Fruit fly (Drosophila melanogaster) whole organism, embryonic: ENCODE data around the gene Nepl7.

Source experiments
- ATbp ChIP-seq: fragments of 200-800 bp; sonication (Bioruptor generic); optimal IDR thresholded peaks from 2 replicates; lab custom pipeline; 2017; ENCODE audit warnings: missing biosample characterization, mild to moderate bottlenecking, missing genetic modification characterization, missing genetic modification reagents
- Bdp1 ChIP-seq: fragments of 200-800 bp; sonication (Bioruptor generic); optimal IDR thresholded peaks from 3 replicates; lab custom pipeline; 2016; ENCODE audit warnings: missing biosample characterization, missing genetic modification characterization
- CG10321 ChIP-seq: fragments of 200-800 bp; sonication (Bioruptor generic); IDR thresholded peaks from 2 replicates; pipeline ENCODE4 v1.3.6; 2022; ENCODE audit warnings: missing biosample characterization, missing genetic modification characterization
- CG10366 ChIP-seq: fragments of 200-800 bp; sonication (Bioruptor generic); IDR thresholded peaks from 2 replicates; pipeline ENCODE4 v1.3.6; 2022; ENCODE audit warnings: missing biosample characterization, missing genetic modification characterization
- CG10654 ChIP-seq: fragments of 200-800 bp; sonication (Bioruptor generic); optimal IDR thresholded peaks from 2 replicates; lab custom pipeline; 2016; ENCODE audit warnings: missing biosample characterization, missing genetic modification characterization
- CG10959 ChIP-seq: fragments of 200-800 bp; sonication (Bioruptor generic); IDR thresholded peaks from 2 replicates; pipeline ENCODE4 v1.3.6; 2022; ENCODE audit warnings: missing biosample characterization, missing genetic modification characterization
- CG10979 ChIP-seq: fragments of 200-800 bp; sonication (Bioruptor generic); optimal IDR thresholded peaks from 2 replicates; lab custom pipeline; 2018; ENCODE audit warnings: missing biosample characterization, mild to moderate bottlenecking, missing genetic modification characterization, moderate library complexity
- CG11456 ChIP-seq: fragments of 200-800 bp; sonication (Bioruptor generic); IDR thresholded peaks from 3 replicates; pipeline ENCODE4 v1.3.6; 2022; ENCODE audit warnings: missing biosample characterization, missing genetic modification characterization
- CG11504 ChIP-seq: fragments of 200-800 bp; sonication (Bioruptor generic); optimal IDR thresholded peaks from 3 replicates; lab custom pipeline; 2019; ENCODE audit warnings: missing biosample characterization, mild to moderate bottlenecking, missing genetic modification characterization, moderate library complexity
- CG12155 ChIP-seq: fragments of 200-800 bp; sonication (Bioruptor generic); optimal IDR thresholded peaks from 3 replicates; lab custom pipeline; 2016; ENCODE audit warnings: missing biosample characterization, missing genetic modification characterization
- CG13287 ChIP-seq: fragments of 200-800 bp; sonication (Bioruptor generic); IDR thresholded peaks from 2 replicates; pipeline ENCODE4 v1.3.6; 2022; ENCODE audit warnings: missing biosample characterization, missing genetic modification characterization; ENCODE audit not compliant: partially characterized antibody
- CG16813 ChIP-seq: fragments of 200-800 bp; sonication (Bioruptor generic); IDR thresholded peaks from 3 replicates; pipeline ENCODE4 v1.3.6; 2022; ENCODE audit warnings: missing biosample characterization, missing genetic modification characterization; ENCODE audit not compliant: partially characterized antibody
- CG18011 ChIP-seq: fragments of 200-800 bp; sonication (Bioruptor generic); optimal IDR thresholded peaks from 2 replicates; lab custom pipeline; 2017; ENCODE audit warnings: missing biosample characterization, missing genetic modification characterization, mild to moderate bottlenecking, moderate library complexity, missing genotype
- CG18262 ChIP-seq: fragments of 200-800 bp; optimal IDR thresholded peaks from 3 replicates; lab custom pipeline; 2019; ENCODE audit warnings: missing biosample characterization, mild to moderate bottlenecking, missing genetic modification characterization, moderate library complexity
- CG1832 ChIP-seq: fragments of 200-800 bp; sonication (Bioruptor generic); optimal IDR thresholded peaks from 2 replicates; lab custom pipeline; 2017; ENCODE audit warnings: missing biosample characterization, mild to moderate bottlenecking, missing genetic modification characterization, inconsistent platforms
- CG42726 ChIP-seq: fragments of 200-800 bp; sonication (Bioruptor generic); IDR thresholded peaks from 2 replicates; pipeline ENCODE4 v1.3.6; 2022; ENCODE audit warnings: missing biosample characterization, missing genetic modification characterization; ENCODE audit not compliant: partially characterized antibody
- CG4820 ChIP-seq: fragments of 200-800 bp; sonication (Bioruptor generic); optimal IDR thresholded peaks from 3 replicates; lab custom pipeline; 2016; ENCODE audit warnings: missing biosample characterization, missing genetic modification characterization
- CG6791 ChIP-seq: fragments of 200-800 bp; sonication (Bioruptor generic); IDR thresholded peaks from 3 replicates; pipeline ENCODE4 v1.3.6; 2022; ENCODE audit warnings: missing biosample characterization, missing genetic modification characterization; ENCODE audit not compliant: partially characterized antibody
- CG6854 ChIP-seq: fragments of 200-800 bp; sonication (Bioruptor generic); optimal IDR thresholded peaks from 3 replicates; lab custom pipeline; 2017; ENCODE audit warnings: missing biosample characterization, mild to moderate bottlenecking, missing genetic modification characterization
- CG7745 ChIP-seq: fragments of 200-800 bp; sonication (Bioruptor generic); optimal IDR thresholded peaks from 2 replicates; lab custom pipeline; 2018; ENCODE audit warnings: missing biosample characterization, mild to moderate bottlenecking, missing genetic modification characterization, moderate library complexity
- CG9437 ChIP-seq: fragments of 200-800 bp; sonication (Bioruptor generic); optimal IDR thresholded peaks from 2 replicates; lab custom pipeline; 2018; ENCODE audit warnings: missing biosample characterization, mild to moderate bottlenecking, missing genetic modification characterization
- D19B ChIP-seq: fragments of 200-800 bp; sonication (Bioruptor generic); optimal IDR thresholded peaks from 2 replicates; lab custom pipeline; 2017; ENCODE audit warnings: missing biosample characterization, mild to moderate bottlenecking, missing genetic modification characterization
- Dip3 ChIP-seq: fragments of 200-800 bp; sonication (Bioruptor generic); optimal IDR thresholded peaks from 3 replicates; lab custom pipeline; 2016; ENCODE audit warnings: missing biosample characterization, missing genetic modification characterization
- HLH54F ChIP-seq: fragments of 200-800 bp; sonication (Bioruptor generic); optimal IDR thresholded peaks from 3 replicates; lab custom pipeline; 2016; ENCODE audit warnings: missing biosample characterization, missing genetic modification characterization
- HmgD ChIP-seq: fragments of 200-800 bp; sonication (Bioruptor generic); optimal IDR thresholded peaks from 3 replicates; lab custom pipeline; 2016; ENCODE audit warnings: missing biosample characterization, missing genetic modification characterization
- Jarid2 ChIP-seq: fragments of 200-800 bp; sonication (Bioruptor generic); optimal IDR thresholded peaks from 3 replicates; lab custom pipeline; 2017; ENCODE audit warnings: mild to moderate bottlenecking, missing biosample characterization, missing genetic modification reagents, missing genetic modification characterization
- Nf-YB ChIP-seq: fragments of 200-800 bp; sonication (Bioruptor generic); optimal IDR thresholded peaks from 3 replicates; lab custom pipeline; 2019; ENCODE audit warnings: missing biosample characterization, mild to moderate bottlenecking, missing genetic modification characterization, moderate library complexity
- Nf-YC ChIP-seq: fragments of 200-800 bp; optimal IDR thresholded peaks from 3 replicates; lab custom pipeline; 2019; ENCODE audit warnings: missing biosample characterization, mild to moderate bottlenecking, missing genetic modification characterization, moderate library complexity
- Trl ChIP-seq, 3 experiments: fragments of >200 bp in 2 of 3; fragments of 200-800 bp in 1 of 3; sonication (Bioruptor generic) in 1 of 3; optimal IDR thresholded peaks; 2 replicates in 1 of 3; 3 replicates in 2 of 3; lab custom pipeline; 2016 to 2017; ENCODE audit warnings: missing biosample characterization in 1 of 3, missing genetic modification characterization in 1 of 3
- ara ChIP-seq: fragments of 200-800 bp; sonication (Bioruptor generic); IDR thresholded peaks from 2 replicates; pipeline ENCODE4 v1.3.6; 2022; ENCODE audit warnings: missing biosample characterization, missing genetic modification characterization
- cg ChIP-seq: fragments of 200-800 bp; sonication (Bioruptor generic); optimal IDR thresholded peaks from 3 replicates; lab custom pipeline; 2019; ENCODE audit warnings: missing biosample characterization, mild to moderate bottlenecking, missing genetic modification characterization, moderate library complexity
- corto ChIP-seq: fragments of 200-800 bp; sonication (Bioruptor generic); optimal IDR thresholded peaks from 2 replicates; lab custom pipeline; 2016; ENCODE audit warnings: missing biosample characterization, mild to moderate bottlenecking, missing genetic modification characterization, moderate library complexity
- ewg ChIP-seq: fragments of 200-800 bp; sonication (Bioruptor generic); optimal IDR thresholded peaks from 3 replicates; lab custom pipeline; 2017; ENCODE audit warnings: mild to moderate bottlenecking, missing biosample characterization, missing genetic modification reagents, missing genetic modification characterization
- fd102C ChIP-seq: fragments of 200-800 bp; sonication (Bioruptor generic); optimal IDR thresholded peaks from 2 replicates; lab custom pipeline; 2018; ENCODE audit warnings: missing biosample characterization, mild to moderate bottlenecking, missing genetic modification characterization, moderate library complexity
- gem ChIP-seq: fragments of 200-800 bp; sonication (Bioruptor generic); optimal IDR thresholded peaks from 2 replicates; lab custom pipeline; 2019; ENCODE audit warnings: missing biosample characterization, mild to moderate bottlenecking, missing genetic modification characterization, moderate library complexity
- h ChIP-seq: fragments of >200 bp; optimal IDR thresholded peaks from 2 replicates; lab custom pipeline; 2017
- oc ChIP-seq: fragments of 200-800 bp; sonication (Bioruptor generic); optimal IDR thresholded peaks from 2 replicates; lab custom pipeline; 2018; ENCODE audit warnings: missing biosample characterization, mild to moderate bottlenecking, missing genetic modification characterization, moderate library complexity
- pho ChIP-seq: fragments of 200-800 bp; sonication (Bioruptor generic); optimal IDR thresholded peaks from 2 replicates; lab custom pipeline; 2016; ENCODE audit warnings: missing biosample characterization, missing genetic modification characterization
- pita ChIP-seq: fragments of 200-800 bp; sonication (Bioruptor generic); optimal IDR thresholded peaks from 2 replicates; lab custom pipeline; 2017; ENCODE audit warnings: missing biosample characterization, mild to moderate bottlenecking, missing genetic modification characterization
- pnt ChIP-seq: fragments of 200-800 bp; sonication (Bioruptor generic); optimal IDR thresholded peaks from 3 replicates; lab custom pipeline; 2016; ENCODE audit warnings: missing biosample characterization, missing genetic modification characterization
- sna ChIP-seq: fragments of 200-800 bp; sonication (Bioruptor generic); IDR thresholded peaks from 2 replicates; pipeline ENCODE4 v1.3.6; 2022; ENCODE audit warnings: missing biosample characterization, missing genetic modification characterization; ENCODE audit not compliant: partially characterized antibody
- sr ChIP-seq: fragments of 200-800 bp; sonication (Bioruptor generic); IDR thresholded peaks from 3 replicates; pipeline ENCODE4 v1.3.6; 2022; ENCODE audit warnings: missing biosample characterization, missing genetic modification characterization
- ttk ChIP-seq: fragments of 200-800 bp; sonication (Bioruptor generic); IDR thresholded peaks from 2 replicates; pipeline ENCODE4 v2.1.2; 2022; ENCODE audit warnings: missing biosample characterization, missing genetic modification characterization
- twi ChIP-seq: fragments of 200-800 bp; optimal IDR thresholded peaks from 2 replicates; lab custom pipeline; 2019; ENCODE audit warnings: missing biosample characterization, mild to moderate bottlenecking, missing genetic modification characterization, moderate library complexity
- vvl ChIP-seq: fragments of 200-800 bp; sonication (Bioruptor generic); IDR thresholded peaks from 2 replicates; pipeline ENCODE4 v1.3.6; 2022; ENCODE audit warnings: missing biosample characterization, missing genetic modification characterization
- wor ChIP-seq: fragments of 200-800 bp; sonication (Bioruptor generic); IDR thresholded peaks from 2 replicates; pipeline ENCODE4 v1.3.6; 2022; ENCODE audit warnings: missing biosample characterization, missing genetic modification characterization

The Nepl7 gene

DNA sequence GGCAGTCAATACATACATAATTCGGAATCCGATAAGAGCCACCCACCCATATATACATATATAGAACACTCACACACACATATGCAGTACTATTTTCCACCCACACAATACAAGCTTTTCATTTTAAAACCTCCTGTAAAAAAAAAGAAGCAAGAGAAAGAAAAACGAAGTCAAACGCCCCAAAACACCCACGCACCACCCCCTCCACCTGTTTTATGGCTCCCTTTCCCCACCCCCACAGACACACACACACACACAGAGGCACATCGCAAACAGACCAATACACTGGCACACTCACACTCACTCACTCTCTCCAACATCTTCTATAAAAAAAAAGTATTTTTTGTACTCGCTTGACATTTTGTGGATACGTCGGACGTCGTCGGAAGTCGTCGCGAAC, 12.2 kb downstream of the Nepl7 start (continued):
- no peak for TF ChIP-seq D19B (GFP tag; lab: Kevin White, UChicago)

DNA sequence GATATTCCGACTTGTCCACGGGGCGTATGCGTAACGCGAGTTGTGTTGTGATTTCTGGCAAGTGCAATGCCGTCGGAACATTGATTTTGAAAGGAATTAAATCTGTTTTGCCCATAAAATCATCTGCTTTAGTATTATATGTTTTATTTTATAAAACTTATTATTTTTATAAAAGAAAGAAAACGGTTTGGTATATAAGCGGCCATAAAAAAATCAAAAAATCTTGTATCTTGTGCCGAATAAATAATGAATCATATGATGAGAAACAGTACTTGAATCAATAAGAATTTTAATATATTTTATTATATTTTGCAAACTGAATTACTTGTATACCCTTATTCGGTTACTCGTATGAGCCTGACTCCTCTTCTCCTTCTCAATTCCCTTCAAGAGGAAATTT, 12.6 kb downstream of the Nepl7 start, which contains the start of gene pdm2:
Gene pdm2 (plus strand): TSS at position 301 of the 400 bp plus-strand sequence.
- TF ChIP-seq twi (tag; lab: Kevin White, UChicago) (no peak), CG9437 (GFP tag; lab: Kevin White, UChicago) (no peak), CG16813 (GFP tag; lab: Robert Waterston, UW) (no peak), corto (no peak), CG4820 (GFP tag; lab: Kevin White, UChicago) (no peak), CG10654 (GFP tag; lab: Kevin White, UChicago) (no peak), CG6854 (GFP tag; lab: Kevin White, UChicago) (no peak), wor (GFP tag; lab: Robert Waterston, UW) (no peak), CG18011 (GFP tag; lab: Kevin White, UChicago) (no peak), D19B (GFP tag; lab: Kevin White, UChicago) (no peak)
- TF ChIP-seq, all 482 proteins: peak for 0

DNA sequence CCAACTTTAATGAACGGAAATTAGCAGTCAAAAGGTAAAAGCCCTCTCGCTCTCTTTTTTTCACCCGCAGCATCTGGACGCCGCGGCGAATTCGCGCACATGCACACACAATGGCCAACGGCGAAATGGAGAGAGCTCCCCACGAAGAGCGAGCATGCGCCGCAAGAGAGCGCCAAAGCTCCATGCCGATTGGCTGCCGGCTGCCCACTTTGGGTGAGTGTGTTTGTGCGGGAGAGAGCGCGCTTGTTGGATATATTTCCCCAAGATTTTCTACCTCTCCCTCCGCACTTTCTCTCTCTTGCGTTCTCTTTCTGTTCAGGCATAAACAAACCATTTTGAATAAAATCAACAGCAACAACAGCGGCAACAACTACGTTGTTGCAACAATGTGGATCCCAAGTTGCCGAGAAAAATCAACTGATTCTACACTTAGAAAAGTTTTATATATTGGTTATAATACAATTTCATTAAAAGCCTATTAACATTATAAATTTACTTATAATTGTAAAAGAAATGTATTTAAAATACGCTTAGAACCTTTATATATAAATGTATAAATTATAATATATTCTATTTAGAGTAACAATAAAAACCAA, 13.7 kb downstream of the Nepl7 start:
- peak; percentile 37 for TF ChIP-seq gem (tag; lab: Kevin White, UChicago)
- TF ChIP-seq vvl: peak; percentile 87
- no peak for TF ChIP-seq CG12155 (GFP tag; lab: Kevin White, UChicago)
- no peak for TF ChIP-seq Dip3
- TF ChIP-seq CG10366: no peak
- peak; percentile 87 for TF ChIP-seq cg (GFP tag; lab: Kevin White, UChicago)
- TF ChIP-seq ATbp: no peak
- TF ChIP-seq h (lab: Kevin White, UChicago): no peak
- TF ChIP-seq pho: no peak
- TF ChIP-seq CG13287: peak; percentile 29; the same call in 1 of the 2 replicates
- no peak for TF ChIP-seq pita (GFP tag; lab: Kevin White, UChicago)
- TF ChIP-seq ttk (GFP tag; lab: Robert Waterston, UW): no peak
- TF ChIP-seq CG11504: peak; percentile 57
- no peak for TF ChIP-seq HmgD
- TF ChIP-seq CG42726 (GFP tag; lab: Robert Waterston, UW): no peak
- TF ChIP-seq Jarid2 (GFP tag; lab: Kevin White, UChicago): peak; percentile 1
- TF ChIP-seq Nf-YB: peak; percentile 98
- TF ChIP-seq pnt (GFP tag; lab: Kevin White, UChicago): no peak
- TF ChIP-seq CG6791: no peak
- peak; percentile 59 for TF ChIP-seq ewg
- peak; percentile 0 for TF ChIP-seq CG1832 (GFP tag; lab: Kevin White, UChicago)
- TF ChIP-seq CG11456 (GFP tag; lab: Robert Waterston, UW): no peak
- peak; percentile 98 for TF ChIP-seq Nf-YC (tag; lab: Kevin White, UChicago)
- TF ChIP-seq sna (GFP tag; lab: Robert Waterston, UW): peak; percentile 38; the same call in 1 of the 2 replicates
- TF ChIP-seq Trl (optimal IDR thresholded peaks at IDR 0.05; lab: Kevin White, UChicago): peak; percentile 85 to 94
- peak; percentile 18 for TF ChIP-seq Trl (GFP tag; optimal IDR thresholded peaks at IDR 0.05; lab: Kevin White, UChicago)
- no peak for TF ChIP-seq fd102C
- no peak for TF ChIP-seq CG10959
- no peak for TF ChIP-seq CG7745 (tag; lab: Kevin White, UChicago)
- peak; percentile 14 for TF ChIP-seq CG10979 (tag; lab: Kevin White, UChicago)
- peak; percentile 82 for TF ChIP-seq sr (GFP tag; lab: Robert Waterston, UW)
- peak; percentile 20 for TF ChIP-seq oc
- no peak for TF ChIP-seq ara
- TF ChIP-seq HLH54F: no peak
- TF ChIP-seq Bdp1 (GFP tag; lab: Kevin White, UChicago): no peak
- peak; percentile 31 for TF ChIP-seq CG18262 (tag; lab: Kevin White, UChicago)
- no peak for TF ChIP-seq CG10321 (GFP tag; lab: Robert Waterston, UW)
